Worm (Caenorhabditis elegans): ENCODE results near the gene anoh-2.

ce11 chrIV:14699840-14700239, 41.7 kb downstream of the anoh-2 start, which contains the start of gene haf-8:
- TF ChIP-seq nhr-11 (tag; optimal IDR thresholded peaks at IDR 0.05) (no peak), elt-2 (tag; optimal IDR thresholded peaks at IDR 0.05) (no peak), fkh-10 (GFP tag; optimal IDR thresholded peaks at IDR 0.05) (no peak), ets-4 (tag; optimal IDR thresholded peaks at IDR 0.05) (no peak), rnt-1 (tag; optimal IDR thresholded peaks at IDR 0.05) (no peak), dve-1 (tag; optimal IDR thresholded peaks at IDR 0.05) (no peak), F13H6.1 (tag; optimal IDR thresholded peaks at IDR 0.05) (no peak), madf-2 (tag; optimal IDR thresholded peaks at IDR 0.05) (no peak), ceh-6 (GFP tag; optimal IDR thresholded peaks at IDR 0.05) (no peak), pqm-1 (tag; optimal IDR thresholded peaks at IDR 0.05) (no peak)
